Worm (Caenorhabditis elegans) whole organism, mixed stage, embryonic: ENCODE data around the gene fbxb-76.

Source experiments
- M03D4.4 ChIP-seq: sonication (generic microtip); optimal IDR thresholded peaks from 2 replicates; lab custom pipeline; 2017; ENCODE audit warnings: mild to moderate bottlenecking, missing genetic modification characterization, missing compliant biosample characterization
- blmp-1 ChIP-seq: fragments of 150-350 bp; optimal IDR thresholded peaks from 2 replicates; lab custom pipeline; 2014; ENCODE audit warnings: missing biosample characterization, missing genetic modification characterization
- ceh-39 ChIP-seq: fragments of 150-350 bp; optimal IDR thresholded peaks from 2 replicates; lab custom pipeline; 2014; ENCODE audit warnings: missing biosample characterization, missing genetic modification characterization
- ceh-43 ChIP-seq: fragments of 200-800 bp; sonication (Bioruptor generic); optimal IDR thresholded peaks from 2 replicates; lab custom pipeline; 2018; ENCODE audit warnings: mild to moderate bottlenecking, missing genetic modification characterization, moderate library complexity, missing compliant biosample characterization
- ceh-83 ChIP-seq: fragments of 200-800 bp; sonication (Bioruptor generic); optimal IDR thresholded peaks from 2 replicates; lab custom pipeline; 2018; ENCODE audit warnings: mild to moderate bottlenecking, missing genetic modification characterization, missing compliant biosample characterization
- ces-1 ChIP-seq: fragments of 150-350 bp; optimal IDR thresholded peaks from 2 replicates; lab custom pipeline; 2014; ENCODE audit warnings: missing biosample characterization, missing genetic modification reagents, missing genetic modification characterization
- cnd-1 ChIP-seq: fragments of 200-800 bp; sonication (Bioruptor generic); optimal IDR thresholded peaks from 2 replicates; lab custom pipeline; 2018; ENCODE audit warnings: mild to moderate bottlenecking, missing genetic modification characterization, missing compliant biosample characterization
- drap-1 ChIP-seq: fragments of 200-800 bp; sonication (Bioruptor generic); optimal IDR thresholded peaks from 3 replicates; lab custom pipeline; 2018; ENCODE audit warnings: mild to moderate bottlenecking, missing genetic modification characterization, missing compliant biosample characterization
- elt-1 ChIP-seq: sonication (generic microtip); optimal IDR thresholded peaks from 2 replicates; lab custom pipeline; 2017; ENCODE audit warnings: missing genetic modification characterization, mild to moderate bottlenecking, missing compliant biosample characterization, antibody characterized with exemption, moderate library complexity, borderline replicate concordance; ENCODE audit not compliant: insufficient read depth
- elt-3 ChIP-seq: fragments of 150-350 bp; optimal IDR thresholded peaks from 2 replicates; lab custom pipeline; 2014; ENCODE audit warnings: missing biosample characterization, missing genetic modification characterization
- flh-1 ChIP-seq: fragments of 200-800 bp; sonication (Bioruptor generic); optimal IDR thresholded peaks from 2 replicates; lab custom pipeline; 2018; ENCODE audit warnings: mild to moderate bottlenecking, missing genetic modification characterization, moderate library complexity, missing compliant biosample characterization
- ham-2 ChIP-seq: fragments of 200-800 bp; sonication (Bioruptor generic); optimal IDR thresholded peaks from 2 replicates; lab custom pipeline; 2018; ENCODE audit warnings: mild to moderate bottlenecking, missing genetic modification characterization, missing compliant biosample characterization
- hlh-1 ChIP-seq: fragments of 150-350 bp; optimal IDR thresholded peaks from 2 replicates; lab custom pipeline; 2014; ENCODE audit warnings: missing biosample characterization, missing genetic modification reagents, missing genetic modification characterization
- lin-13 ChIP-seq: fragments of 150-350 bp; optimal IDR thresholded peaks from 2 replicates; lab custom pipeline; 2014; ENCODE audit warnings: missing biosample characterization, missing genetic modification characterization
- lin-32 ChIP-seq: fragments of 200-800 bp; sonication (Bioruptor generic); optimal IDR thresholded peaks from 2 replicates; lab custom pipeline; 2018; ENCODE audit warnings: mild to moderate bottlenecking, missing genetic modification characterization, missing compliant biosample characterization
- mab-5 ChIP-seq: fragments of 150-350 bp; optimal IDR thresholded peaks from 2 replicates; lab custom pipeline; 2014; ENCODE audit warnings: missing biosample characterization, missing genetic modification characterization
- mep-1 ChIP-seq: fragments of 150-350 bp; optimal IDR thresholded peaks from 2 replicates; lab custom pipeline; 2017; ENCODE audit warnings: missing biosample characterization, missing genetic modification reagents, missing genetic modification characterization, inconsistent platforms
- nhr-12 ChIP-seq: fragments of 150-350 bp; optimal IDR thresholded peaks from 2 replicates; lab custom pipeline; 2014; ENCODE audit warnings: missing biosample characterization, missing genetic modification characterization
- nhr-2 ChIP-seq: fragments of 150-350 bp; optimal IDR thresholded peaks from 2 replicates; lab custom pipeline; 2014; ENCODE audit warnings: missing biosample characterization, missing genetic modification characterization
- nhr-237 ChIP-seq: fragments of 150-350 bp; optimal IDR thresholded peaks from 2 replicates; lab custom pipeline; 2014; ENCODE audit warnings: missing biosample characterization, missing genetic modification characterization
- nhr-28 ChIP-seq: fragments of 150-350 bp; optimal IDR thresholded peaks from 2 replicates; lab custom pipeline; 2014; ENCODE audit warnings: missing biosample characterization, missing genetic modification characterization
- nhr-76 ChIP-seq: sonication (generic microtip); optimal IDR thresholded peaks from 2 replicates; lab custom pipeline; 2017; ENCODE audit warnings: missing biosample characterization, missing genetic modification characterization
- pha-4 ChIP-seq: fragments of 150-350 bp; optimal IDR thresholded peaks from 2 replicates; lab custom pipeline; 2018; ENCODE audit warnings: missing biosample characterization, missing genetic modification reagents, missing genetic modification characterization
- sem-2 ChIP-seq: fragments of 200-800 bp; sonication (Bioruptor generic); optimal IDR thresholded peaks from 2 replicates; lab custom pipeline; 2018; ENCODE audit warnings: mild to moderate bottlenecking, missing genetic modification characterization, missing compliant biosample characterization
- snpc-4 ChIP-seq: fragments of 150-350 bp; optimal IDR thresholded peaks from 2 replicates; lab custom pipeline; 2014; ENCODE audit warnings: missing biosample characterization, missing genetic modification characterization
- sptf-1 ChIP-seq: sonication (generic microtip); optimal IDR thresholded peaks from 2 replicates; lab custom pipeline; 2017; ENCODE audit warnings: mild to moderate bottlenecking, missing genetic modification characterization, moderate library complexity, missing compliant biosample characterization
- tbx-8 ChIP-seq: fragments of 200-800 bp; sonication (Bioruptor generic); optimal IDR thresholded peaks from 2 replicates; lab custom pipeline; 2018; ENCODE audit warnings: mild to moderate bottlenecking, missing genetic modification characterization, moderate library complexity, missing compliant biosample characterization
- unc-120 ChIP-seq: sonication (generic microtip); optimal IDR thresholded peaks from 2 replicates; lab custom pipeline; 2017; ENCODE audit warnings: missing genetic modification characterization, missing compliant biosample characterization; ENCODE audit not compliant: poor library complexity, severe bottlenecking
- unc-39 ChIP-seq: fragments of 150-350 bp; optimal IDR thresholded peaks from 2 replicates; lab custom pipeline; 2014; ENCODE audit warnings: missing biosample characterization, missing genetic modification characterization
- unc-62 ChIP-seq: fragments of 150-350 bp; optimal IDR thresholded peaks from 2 replicates; lab custom pipeline; 2014; ENCODE audit warnings: missing biosample characterization, missing genetic modification reagents, missing genetic modification characterization
- zip-8 ChIP-seq: fragments of 150-350 bp; optimal IDR thresholded peaks from 2 replicates; lab custom pipeline; 2014; ENCODE audit warnings: missing biosample characterization, missing genetic modification characterization
- ztf-11 ChIP-seq: fragments of 150-350 bp; optimal IDR thresholded peaks from 2 replicates; lab custom pipeline; 2014; ENCODE audit warnings: missing biosample characterization, missing genetic modification characterization

fbxb-76 gene

DNA sequence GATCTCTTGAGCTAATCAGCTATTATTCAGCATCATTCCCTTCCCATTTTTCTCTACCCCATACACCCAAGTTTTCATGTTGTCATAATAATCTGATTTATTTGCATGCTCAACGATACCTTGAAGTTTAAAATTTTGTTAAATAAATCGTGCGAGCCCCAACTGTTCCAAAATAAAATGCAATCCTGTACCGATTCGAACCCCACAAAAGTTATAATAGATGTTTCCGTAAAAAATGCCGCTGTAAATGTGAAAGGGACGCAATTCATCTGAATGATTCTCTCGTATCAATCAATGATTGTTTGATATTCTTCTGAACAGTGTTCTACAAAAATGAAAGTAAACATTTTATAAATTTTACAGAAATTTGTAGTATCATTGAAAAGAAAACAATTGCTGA is 1.7 kb downstream of the fbxb-76 start:
- no peak for TF ChIP-seq sem-2 (GFP tag; lab: Kevin White, UChicago)
- TF ChIP-seq elt-1 (tag; lab: Kevin White, UChicago), result no peak
- TF ChIP-seq nhr-12 (tag; lab: Kevin White, UChicago), result no peak
- TF ChIP-seq sptf-1 (tag; lab: Kevin White, UChicago), result no peak
- no peak for TF ChIP-seq nhr-2 (tag; lab: Kevin White, UChicago)
- TF ChIP-seq snpc-4 (tag; lab: Kevin White, UChicago), result no peak

DNA sequence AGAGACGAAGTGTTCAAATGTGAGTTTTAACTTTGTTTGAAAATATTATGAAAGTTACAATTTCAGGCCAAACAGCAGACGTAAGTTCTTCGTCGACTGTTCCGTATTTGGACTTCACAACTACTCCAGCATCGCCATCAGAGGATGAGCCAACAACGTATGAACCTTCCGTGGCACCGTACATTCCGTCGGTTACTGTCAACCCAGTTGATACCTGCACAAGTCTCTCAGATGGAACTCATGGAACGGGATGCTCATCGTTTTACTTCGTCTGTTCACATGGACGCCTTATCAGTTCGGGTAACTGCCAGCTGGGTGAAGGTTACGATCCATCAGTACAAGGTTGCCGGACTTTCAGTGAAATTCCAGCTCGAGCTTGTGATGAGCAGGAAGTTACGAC is 3.4 kb downstream of the fbxb-76 start:
- TF ChIP-seq pha-4 (tag; lab: Kevin White, UChicago) (no peak), sptf-1 (tag; lab: Kevin White, UChicago) (no peak), mab-5 (tag; lab: Kevin White, UChicago) (no peak), drap-1 (GFP tag; lab: Kevin White, UChicago) (no peak), M03D4.4 (tag; lab: Kevin White, UChicago) (no peak), sem-2 (GFP tag; lab: Kevin White, UChicago) (no peak), zip-8 (no peak), nhr-28 (no peak)

- TF ChIP-seq M03D4.4 (tag; lab: Kevin White, UChicago) (no peak), zip-8 (no peak), ceh-39 (no peak), flh-1 (GFP tag; lab: Kevin White, UChicago) (no peak), blmp-1 (no peak), unc-62 (GFP tag; lab: Kevin White, UChicago) (no peak), elt-3 (tag; lab: Kevin White, UChicago) (no peak), nhr-2 (tag; lab: Kevin White, UChicago) (no peak)
Observed at ce11 chrIV:11372366-11372997, 6.7 kb downstream of the fbxb-76 start, which contains the start of gene cbd-1. cbd-1 (plus strand) TSS chrIV:11372991.

DNA sequence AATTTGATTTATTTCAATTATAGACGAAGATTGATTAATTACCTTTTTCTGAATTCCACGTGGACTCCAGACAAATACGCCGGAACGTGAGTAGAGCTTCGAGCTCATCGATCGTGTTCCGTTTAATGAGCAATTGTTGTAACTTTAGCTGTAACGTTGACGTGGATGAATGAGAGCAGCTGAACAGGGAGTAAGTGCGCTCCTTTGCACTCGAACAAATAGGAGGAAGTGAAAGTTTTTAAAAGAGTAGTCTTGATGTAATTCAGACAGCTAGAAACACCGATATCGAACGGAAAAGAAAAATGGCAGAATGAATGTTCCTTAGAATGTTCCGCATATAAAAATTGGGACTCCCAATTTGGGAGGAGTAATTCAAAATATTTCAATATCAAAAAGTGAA is 7.5 kb downstream of the fbxb-76 start, which contains the start of gene sec-31:
sec-31 (minus strand) TSS at position 148 of the 400 bp plus-strand sequence.
- TF ChIP-seq drap-1 (GFP tag; lab: Kevin White, UChicago) (no peak), hlh-1 (peak; percentile 77)

DNA sequence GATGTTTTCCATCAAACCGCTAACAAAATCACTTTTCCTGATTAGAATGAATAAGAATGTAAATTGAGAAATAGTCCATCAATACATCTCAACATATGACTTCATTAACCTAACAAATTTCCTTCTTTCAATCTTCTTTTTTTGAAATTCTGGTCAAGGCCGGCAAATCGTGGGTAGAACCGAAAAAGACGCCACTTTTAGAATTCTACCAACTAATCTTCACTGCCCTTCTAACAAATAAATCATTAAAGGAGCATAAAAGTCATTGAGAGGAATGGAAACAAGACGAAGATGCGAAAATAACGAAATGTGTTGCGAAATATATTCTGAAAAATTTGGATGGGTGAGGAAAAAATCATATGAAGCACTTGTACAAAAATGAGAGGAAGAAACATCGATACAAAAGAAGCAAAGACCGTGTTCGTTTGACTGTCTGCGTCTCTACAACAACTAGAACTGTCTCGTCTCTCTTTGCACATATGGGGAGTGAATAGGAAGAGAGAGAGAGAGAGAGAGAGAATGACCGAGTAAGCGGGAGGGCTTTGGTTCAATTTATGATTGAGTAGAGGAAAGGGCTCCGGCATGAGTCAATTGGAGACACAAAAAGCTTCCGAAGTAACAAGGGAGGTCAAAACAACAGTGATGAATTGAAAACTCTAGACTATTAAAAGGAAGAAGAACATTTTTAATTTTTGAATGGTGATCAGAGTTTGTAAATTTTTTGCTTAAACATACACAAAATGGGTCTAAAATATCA is 15.2 kb downstream of the fbxb-76 start:
- TF ChIP-seq hlh-1 (no peak), lin-13 (tag; lab: Kevin White, UChicago) (no peak), nhr-237 (tag; lab: Kevin White, UChicago) (no peak), cnd-1 (tag; lab: Kevin White, UChicago) (no peak), nhr-28 (no peak), flh-1 (GFP tag; lab: Kevin White, UChicago) (no peak), elt-3 (tag; lab: Kevin White, UChicago) (no peak), ces-1 (GFP tag; lab: Kevin White, UChicago) (peak; percentile 35), ham-2 (GFP tag; lab: Kevin White, UChicago) (peak; percentile 59), nhr-76 (no peak), nhr-12 (tag; lab: Kevin White, UChicago) (no peak), drap-1 (GFP tag; lab: Kevin White, UChicago) (no peak), blmp-1 (no peak)

- no peak for TF ChIP-seq nhr-76
- no peak for TF ChIP-seq ztf-11 (tag; lab: Kevin White, UChicago)
- no peak for TF ChIP-seq ces-1 (GFP tag; lab: Kevin White, UChicago)
- no peak for TF ChIP-seq mep-1 (tag; lab: Kevin White, UChicago)
- no peak for TF ChIP-seq snpc-4 (tag; lab: Kevin White, UChicago)
- no peak for TF ChIP-seq tbx-8 (GFP tag; lab: Kevin White, UChicago)
- no peak for TF ChIP-seq ceh-39
- no peak for TF ChIP-seq ceh-83 (GFP tag; lab: Kevin White, UChicago)
- TF ChIP-seq sptf-1 (tag; lab: Kevin White, UChicago), result no peak
- TF ChIP-seq M03D4.4 (tag; lab: Kevin White, UChicago), result no peak
- TF ChIP-seq unc-39 (tag; lab: Kevin White, UChicago), result no peak
- no peak for TF ChIP-seq sem-2 (GFP tag; lab: Kevin White, UChicago)
- TF ChIP-seq elt-3 (tag; lab: Kevin White, UChicago), result no peak
- TF ChIP-seq unc-120 (tag; lab: Kevin White, UChicago), result no peak
- no peak for TF ChIP-seq ham-2 (GFP tag; lab: Kevin White, UChicago)
- no peak for TF ChIP-seq lin-32 (GFP tag; lab: Kevin White, UChicago)
- no peak for TF ChIP-seq pha-4 (tag; lab: Kevin White, UChicago)
- no peak for TF ChIP-seq ceh-43 (GFP tag; lab: Kevin White, UChicago)
Observed at ce11 chrIV:11361409-11361808, 17.7 kb downstream of the fbxb-76 start, which contains the start of gene T01G1.4. T01G1.4 (minus strand) TSS chrIV:11361509.
